Worm (Caenorhabditis elegans) whole organism, midembryonic: ENCODE measurements around the gene W10D9.3.
A peak's percentile ranks its signal among the peaks of the same experiment; 100 is the strongest.

Experiments
- T22C8.4 ChIP-seq: fragments of 200-800 bp; sonication (Bioruptor generic); IDR thresholded peaks from 2 replicates; pipeline ENCODE4 v1.3.6; 2022; ENCODE audit warnings: missing genetic modification characterization, missing compliant biosample characterization
- cog-1 ChIP-seq: sonication (generic microtip); optimal IDR thresholded peaks from 2 replicates; lab custom pipeline; 2016; ENCODE audit warnings: missing genetic modification characterization, missing compliant biosample characterization
- flt-1 ChIP-seq: fragments of 200-800 bp; sonication (Bioruptor generic); IDR thresholded peaks from 2 replicates; pipeline ENCODE4 v1.3.6; 2022; ENCODE audit warnings: missing genetic modification characterization, missing compliant biosample characterization
- klf-2 ChIP-seq: fragments of 200-800 bp; sonication (Bioruptor generic); conservative IDR thresholded peaks from 2 replicates; pipeline ENCODE4 v1.3.6; 2022; ENCODE audit warnings: missing genetic modification reagents, missing genetic modification characterization, missing compliant biosample characterization
- med-1 ChIP-seq: sonication (generic microtip); optimal IDR thresholded peaks from 2 replicates; lab custom pipeline; 2017; ENCODE audit warnings: missing genetic modification characterization, mild to moderate bottlenecking, missing compliant biosample characterization, antibody characterized with exemption, missing genetic modification reagents; ENCODE audit not compliant: insufficient read depth
- ref-1 ChIP-seq: fragments of 200-800 bp; sonication (Bioruptor generic); conservative IDR thresholded peaks from 2 replicates; pipeline ENCODE4 v1.3.6; 2022; ENCODE audit warnings: missing genetic modification reagents, missing genetic modification characterization, missing compliant biosample characterization
- tab-1 ChIP-seq: fragments of 200-800 bp; sonication (Bioruptor generic); IDR thresholded peaks from 2 replicates; pipeline ENCODE4 v1.3.6; 2022; ENCODE audit warnings: missing genetic modification characterization, missing compliant biosample characterization
- ztf-23 ChIP-seq: fragments of 200-800 bp; sonication (Bioruptor generic); IDR thresholded peaks from 2 replicates; pipeline ENCODE4 v1.3.6; 2022; ENCODE audit warnings: missing genetic modification reagents, missing genetic modification characterization, missing compliant biosample characterization
- ztf-29 ChIP-seq: fragments of 200-800 bp; sonication (Bioruptor generic); IDR thresholded peaks from 2 replicates; pipeline ENCODE4 v1.3.6; 2022; ENCODE audit warnings: missing genetic modification reagents, missing genetic modification characterization, missing compliant biosample characterization

W10D9.3 gene

ce11 chrII:423086-423485 lies 37.6 kb downstream of the W10D9.3 start, which contains the start of gene C24H12.8:
TSS of gene C24H12.8 (minus strand) at chrII:423186.
- TF ChIP-seq ztf-23 (GFP tag; lab: Robert Waterston, UW) (no peak), T22C8.4 (GFP tag; lab: Robert Waterston, UW) (no peak), cog-1 (tag; lab: Kevin White, UChicago) (no peak), klf-2 (GFP tag; lab: Robert Waterston, UW) (no peak), ref-1 (GFP tag; lab: Robert Waterston, UW) (no peak), flt-1 (GFP tag; lab: Robert Waterston, UW) (no peak), med-1 (GFP tag; lab: Kevin White, UChicago) (no peak), tab-1 (GFP tag; lab: Robert Waterston, UW) (no peak), ztf-29 (GFP tag; lab: Robert Waterston, UW) (no peak)

- TF ChIP-seq ztf-29 (GFP tag; lab: Robert Waterston, UW): no peak
- no peak for TF ChIP-seq cog-1 (tag; lab: Kevin White, UChicago)
- TF ChIP-seq klf-2 (GFP tag; lab: Robert Waterston, UW): no peak
- TF ChIP-seq tab-1 (GFP tag; lab: Robert Waterston, UW): no peak
- no peak for TF ChIP-seq T22C8.4 (GFP tag; lab: Robert Waterston, UW)
- TF ChIP-seq ref-1 (GFP tag; lab: Robert Waterston, UW): no peak
- TF ChIP-seq flt-1 (GFP tag; lab: Robert Waterston, UW): no peak
- no peak for TF ChIP-seq med-1 (GFP tag; lab: Kevin White, UChicago)
- TF ChIP-seq ztf-23 (GFP tag; lab: Robert Waterston, UW): no peak
These were observed 42.0 kb downstream of the W10D9.3 start, which contains the start of gene C24H12.6 for ce11 chrII:418782-419181. TSS of gene C24H12.6 (minus strand) at chrII:418882.

- peak; percentile 57; the same call in 1 of the 2 replicates for TF ChIP-seq tab-1 (GFP tag; lab: Robert Waterston, UW)
- TF ChIP-seq flt-1 (GFP tag; lab: Robert Waterston, UW): peak; percentile 78; the same call in 1 of the 2 replicates
- peak; percentile 73 for TF ChIP-seq ztf-23 (GFP tag; lab: Robert Waterston, UW)
These were observed 43.9 kb downstream of the W10D9.3 start for ce11 chrII:416808-417207.

- TF ChIP-seq ztf-23 (GFP tag; lab: Robert Waterston, UW) (no peak), cog-1 (tag; lab: Kevin White, UChicago) (peak; percentile 62), flt-1 (GFP tag; lab: Robert Waterston, UW) (no peak), med-1 (GFP tag; lab: Kevin White, UChicago) (no peak), T22C8.4 (GFP tag; lab: Robert Waterston, UW) (no peak)
These were observed 49.9 kb downstream of the W10D9.3 start, which contains the start of the genes dnsn-1 and C24H12.4 for ce11 chrII:410832-411231. TSS of gene dnsn-1 (minus strand) at chrII:410932. TSS of gene C24H12.4 (plus strand) at chrII:411222.
